Fruit fly (Drosophila melanogaster): ENCODE measurements around the gene CG12499.
A peak's percentile ranks its signal among the peaks of the same experiment; 100 is the strongest.

Gene CG12499

DNA sequence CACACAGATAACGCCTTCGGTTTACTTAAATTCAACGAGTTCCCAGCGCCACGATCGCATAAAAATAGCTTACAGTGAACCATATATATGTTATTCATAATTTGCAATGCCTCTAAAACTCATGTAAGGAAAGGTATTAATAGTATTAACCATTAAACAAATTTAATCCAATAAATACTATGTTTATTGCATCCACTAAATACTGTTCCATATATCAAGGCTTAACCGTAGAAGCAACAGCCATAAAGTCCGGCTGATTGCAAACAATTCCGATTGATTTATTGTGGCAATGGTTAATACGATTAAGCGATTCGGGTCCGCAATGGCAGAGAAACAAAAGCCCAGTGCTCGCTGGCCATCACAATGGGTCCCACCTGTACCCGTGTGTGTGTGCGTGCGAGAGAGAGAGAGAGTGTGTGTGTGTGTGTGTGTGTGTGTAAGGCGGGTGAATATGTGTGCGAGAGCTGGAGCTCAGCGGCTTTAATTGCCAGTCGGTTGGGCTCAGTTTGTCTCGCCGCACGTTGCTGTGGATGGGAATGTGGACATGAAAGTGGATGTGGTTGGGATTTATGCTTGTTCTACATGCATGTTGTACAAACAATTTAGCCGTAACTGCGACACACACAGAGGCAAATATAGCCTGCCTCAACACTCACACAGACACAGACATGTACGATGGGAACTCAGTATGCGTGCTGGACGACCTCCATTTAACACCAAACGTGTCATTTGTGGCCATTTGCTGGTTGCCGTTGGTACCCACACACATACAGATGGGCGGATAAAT, 48.3 kb upstream of the CG12499 start (continued):
- TF ChIP-seq CG17385 (GFP tag; optimal IDR thresholded peaks at IDR 0.05) (peak; percentile 17), zfh1 (GFP tag; IDR thresholded peaks at IDR 0.05) (0 out of 3 replicates have a peak, but pooled peaks have one; percentile 37), hb (GFP tag; IDR thresholded peaks at IDR 0.05; ENCODE audit: partially characterized antibody) (no peak), bcd (GFP tag; optimal IDR thresholded peaks at IDR 0.05) (peak; percentile 39), caup (GFP tag; optimal IDR thresholded peaks at IDR 0.05; ENCODE audit: severe bottlenecking) (peak; percentile 16), Pdp1 (GFP tag; optimal IDR thresholded peaks at IDR 0.05) (peak in 1 of 2 experiments; percentile 31), tx (GFP tag; optimal IDR thresholded peaks at IDR 0.05) (no peak), sima (GFP tag; optimal IDR thresholded peaks at IDR 0.05) (no peak), tgo (GFP tag; IDR thresholded peaks at IDR 0.05) (peak; percentile 28; the same call in 2 of the 3 replicates), slp2 (GFP tag; optimal IDR thresholded peaks at IDR 0.05) (no peak), Hr51 (GFP tag; optimal IDR thresholded peaks at IDR 0.05) (peak in 1 of 2 experiments; percentile 21), ind (GFP tag; optimal IDR thresholded peaks at IDR 0.05) (peak; percentile 59), Med (GFP tag) (peak; percentile 79), abd-A (tag; optimal IDR thresholded peaks at IDR 0.05) (peak; percentile 81), CG30020 (tag; optimal IDR thresholded peaks at IDR 0.05) (no peak), CG34376 (GFP tag; optimal IDR thresholded peaks at IDR 0.05) (no peak), Neu2 (GFP tag; optimal IDR thresholded peaks at IDR 0.05; ENCODE audit: borderline replicate concordance) (no peak), CG13287 (GFP tag; IDR thresholded peaks at IDR 0.05; ENCODE audit: partially characterized antibody) (no peak), CG11723 (GFP tag; optimal IDR thresholded peaks at IDR 0.05) (no peak), ssp (GFP tag; IDR thresholded peaks at IDR 0.05) (no peak), Poxn (GFP tag; IDR thresholded peaks at IDR 0.05) (no peak), pnt (GFP tag; optimal IDR thresholded peaks at IDR 0.05) (no peak), CG9215 (GFP tag; IDR thresholded peaks at IDR 0.05) (peak; percentile 7; the same call in 1 of the 2 replicates), CG7839 (tag; optimal IDR thresholded peaks at IDR 0.05) (peak; percentile 58), Side (GFP tag; optimal IDR thresholded peaks at IDR 0.05) (no peak), CG14965 (GFP tag; optimal IDR thresholded peaks at IDR 0.05; ENCODE audit: borderline replicate concordance) (no peak), slou (GFP tag; optimal IDR thresholded peaks at IDR 0.05) (no peak), Max (GFP tag; optimal IDR thresholded peaks at IDR 0.05) (peak; percentile 35), CG13894 (tag; optimal IDR thresholded peaks at IDR 0.05) (no peak), hkb (optimal IDR thresholded peaks at IDR 0.05) (no peak), hkb (GFP tag; IDR thresholded peaks at IDR 0.05) (0 out of 2 replicates have a peak, but pooled peaks have one; percentile 7), CG2129 (GFP tag; IDR thresholded peaks at IDR 0.05; ENCODE audit: partially characterized antibody) (no peak), al (GFP tag; IDR thresholded peaks at IDR 0.05) (peak; percentile 5; the same call in 1 of the 2 replicates), ttk (GFP tag; IDR thresholded peaks at IDR 0.05) (0 out of 2 replicates have a peak, but pooled peaks have one; percentile 15), fd64A (GFP tag; optimal IDR thresholded peaks at IDR 0.05) (peak; percentile 3), CG6854 (GFP tag; optimal IDR thresholded peaks at IDR 0.05) (peak; percentile 13), CoRest (tag; optimal IDR thresholded peaks at IDR 0.05) (peak; percentile 15), mam (GFP tag; optimal IDR thresholded peaks at IDR 0.05) (no peak), Stat92E (GFP tag; optimal IDR thresholded peaks at IDR 0.05) (no peak), so (GFP tag; IDR thresholded peaks at IDR 0.05) (no peak), cwo (GFP tag; optimal IDR thresholded peaks at IDR 0.05) (peak; percentile 54), CG31441 (GFP tag; IDR thresholded peaks at IDR 0.05) (peak; percentile 32; the same call in 1 of the 2 replicates), CG3281 (GFP tag; optimal IDR thresholded peaks at IDR 0.05) (peak; percentile 8), CG15514 (GFP tag; optimal IDR thresholded peaks at IDR 0.05) (peak; percentile 0), CG10366 (GFP tag; IDR thresholded peaks at IDR 0.05) (no peak), HHEX (GFP tag; optimal IDR thresholded peaks at IDR 0.05) (peak; percentile 23), CG7556 (GFP tag; optimal IDR thresholded peaks at IDR 0.05) (peak; percentile 53), CG10654 (GFP tag; optimal IDR thresholded peaks at IDR 0.05) (peak; percentile 36)
